Fruit fly (Drosophila melanogaster): Measurements from ENCODE around the gene CG14417.

DNA sequence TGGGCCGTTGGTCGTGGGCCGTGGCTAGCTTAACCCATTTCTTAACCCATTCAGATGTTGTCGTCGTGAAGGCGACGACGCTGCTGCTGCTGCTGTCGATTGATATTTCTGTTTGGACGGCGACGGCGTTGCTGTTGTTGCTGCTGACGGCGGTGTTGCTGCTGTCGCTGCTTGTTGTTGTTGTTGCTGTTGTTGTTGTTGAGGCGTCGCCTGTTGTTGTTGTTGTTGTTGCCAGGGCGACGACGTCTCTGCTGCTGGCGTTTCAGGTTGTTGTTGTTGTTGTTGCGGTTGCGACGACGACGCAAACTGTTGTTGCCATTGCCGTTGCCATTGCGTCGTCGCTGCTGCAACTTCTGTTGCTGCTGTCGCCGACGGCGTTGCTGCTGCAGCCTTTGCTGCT is 6.2 kb upstream of the CG14417 start:
- TF ChIP-seq usp (GFP tag; optimal IDR thresholded peaks at IDR 0.05) (no peak), psq (optimal IDR thresholded peaks at IDR 0.05) (no peak), CG8478 (optimal IDR thresholded peaks at IDR 0.05) (no peak), EcR (GFP tag; optimal IDR thresholded peaks at IDR 0.05) (no peak)
